Fruit fly (Drosophila melanogaster): ENCODE results near the gene Hcs.
A peak's percentile ranks its signal among the peaks of the same experiment; 100 is the strongest.

The Hcs gene

dm6 chr3R:5474551-5474950 is at the start of gene Hcs, which contains the start of the genes CG45100 and HDAC3 (continued):
- TF ChIP-seq btn (GFP tag; optimal IDR thresholded peaks at IDR 0.05) (no peak), CG14014 (GFP tag; IDR thresholded peaks at IDR 0.05) (no peak), Lim3 (GFP tag; IDR thresholded peaks at IDR 0.05) (no peak), CG4707 (GFP tag; optimal IDR thresholded peaks at IDR 0.05) (no peak), stc (GFP tag; IDR thresholded peaks at IDR 0.05) (no peak), sqz (GFP tag; optimal IDR thresholded peaks at IDR 0.05) (no peak), chm (GFP tag; IDR thresholded peaks at IDR 0.05) (no peak), bbx (GFP tag; IDR thresholded peaks at IDR 0.05; ENCODE audit: partially characterized antibody) (peak; percentile 75), chif (GFP tag; optimal IDR thresholded peaks at IDR 0.05) (peak in 1 of 2 experiments; percentile 34), CG16863 (GFP tag; optimal IDR thresholded peaks at IDR 0.05) (peak; percentile 23), tap (tag; optimal IDR thresholded peaks at IDR 0.05) (no peak), trh (GFP tag; optimal IDR thresholded peaks at IDR 0.05) (no peak), CG3995 (GFP tag; optimal IDR thresholded peaks at IDR 0.05) (peak; percentile 49), sr (GFP tag; IDR thresholded peaks at IDR 0.05) (no peak), cad (GFP tag; optimal IDR thresholded peaks at IDR 0.05) (no peak), CG8290 (GFP tag; optimal IDR thresholded peaks at IDR 0.05) (peak; percentile 60), CG8290 (tag; optimal IDR thresholded peaks at IDR 0.05) (no peak), CG2712 (tag; optimal IDR thresholded peaks at IDR 0.05) (no peak), Awh (GFP tag; IDR thresholded peaks at IDR 0.05) (no peak), gro (GFP tag; optimal IDR thresholded peaks at IDR 0.05) (no peak), CG12391 (tag; optimal IDR thresholded peaks at IDR 0.05) (peak; percentile 58), ttk (GFP tag; IDR thresholded peaks at IDR 0.05) (no peak), Abd-B (GFP tag; optimal IDR thresholded peaks at IDR 0.05) (peak; percentile 75)

dm6 chr3R:5427157-5427556 is 47.5 kb upstream of the Hcs start, which contains the start of gene CG12147:
TSS of gene CG12147 (minus strand) at chr3R:5427257.
- no peak for TF ChIP-seq tgo (GFP tag; IDR thresholded peaks at IDR 0.05)
- no peak for TF ChIP-seq gro (GFP tag; optimal IDR thresholded peaks at IDR 0.05)
- no peak for TF ChIP-seq CG11093 (GFP tag; IDR thresholded peaks at IDR 0.05)
- no peak for TF ChIP-seq Jarid2 (GFP tag; optimal IDR thresholded peaks at IDR 0.05)
- TF ChIP-seq CG11504 (tag; optimal IDR thresholded peaks at IDR 0.05), result no peak
- TF ChIP-seq eyg (GFP tag; optimal IDR thresholded peaks at IDR 0.05), result no peak
- TF ChIP-seq B-H1 (GFP tag; IDR thresholded peaks at IDR 0.05), result no peak
- no peak for TF ChIP-seq CG16863 (GFP tag; optimal IDR thresholded peaks at IDR 0.05)
- TF ChIP-seq tll (GFP tag; optimal IDR thresholded peaks at IDR 0.05), result no peak
- TF ChIP-seq HHEX (GFP tag; optimal IDR thresholded peaks at IDR 0.05), result no peak
- TF ChIP-seq CG14710 (tag; optimal IDR thresholded peaks at IDR 0.05), result no peak
- TF ChIP-seq CG3281 (GFP tag; optimal IDR thresholded peaks at IDR 0.05), result no peak
- no peak for TF ChIP-seq crc (GFP tag; optimal IDR thresholded peaks at IDR 0.05)

dm6 chr3R:5429786-5430185 is 44.9 kb upstream of the Hcs start:
- TF ChIP-seq CG4820 (GFP tag; optimal IDR thresholded peaks at IDR 0.05) (no peak), exex (tag; optimal IDR thresholded peaks at IDR 0.05) (no peak), tll (GFP tag; optimal IDR thresholded peaks at IDR 0.05) (no peak), Ets65A (GFP tag) (peak; percentile 93), CG32767 (GFP tag; IDR thresholded peaks at IDR 0.05) (no peak)

dm6 chr3R:5438750-5439149 is 35.9 kb upstream of the Hcs start:
- no peak for TF ChIP-seq CG13296 (GFP tag; optimal IDR thresholded peaks at IDR 0.05)
- no peak for TF ChIP-seq lab (GFP tag; optimal IDR thresholded peaks at IDR 0.05)
- TF ChIP-seq CG31224 (GFP tag; IDR thresholded peaks at IDR 0.05), result no peak
- TF ChIP-seq E2f1 (GFP tag; IDR thresholded peaks at IDR 0.05), result no peak
- TF ChIP-seq lmd (GFP tag; IDR thresholded peaks at IDR 0.05), result no peak
- no peak for TF ChIP-seq chn (GFP tag; optimal IDR thresholded peaks at IDR 0.05)
- no peak for TF ChIP-seq zfh2 (GFP tag; optimal IDR thresholded peaks at IDR 0.05)
- TF ChIP-seq Atf-2 (GFP tag; optimal IDR thresholded peaks at IDR 0.05), result no peak
- no peak for TF ChIP-seq NFAT (GFP tag; IDR thresholded peaks at IDR 0.05)
- no peak for TF ChIP-seq CG12769 (tag; optimal IDR thresholded peaks at IDR 0.05)
- TF ChIP-seq da (GFP tag; optimal IDR thresholded peaks at IDR 0.05), result no peak
- TF ChIP-seq Mad (GFP tag; optimal IDR thresholded peaks at IDR 0.05), result no peak
- peak; percentile 95 for TF ChIP-seq Abd-B (GFP tag; optimal IDR thresholded peaks at IDR 0.05)
- peak; percentile 54 for TF ChIP-seq gfzf (GFP tag; optimal IDR thresholded peaks at IDR 0.05)

All from whole organism, embryonic.